Worm (Caenorhabditis elegans): ENCODE data around the gene sel-13.

The sel-13 gene

DNA sequence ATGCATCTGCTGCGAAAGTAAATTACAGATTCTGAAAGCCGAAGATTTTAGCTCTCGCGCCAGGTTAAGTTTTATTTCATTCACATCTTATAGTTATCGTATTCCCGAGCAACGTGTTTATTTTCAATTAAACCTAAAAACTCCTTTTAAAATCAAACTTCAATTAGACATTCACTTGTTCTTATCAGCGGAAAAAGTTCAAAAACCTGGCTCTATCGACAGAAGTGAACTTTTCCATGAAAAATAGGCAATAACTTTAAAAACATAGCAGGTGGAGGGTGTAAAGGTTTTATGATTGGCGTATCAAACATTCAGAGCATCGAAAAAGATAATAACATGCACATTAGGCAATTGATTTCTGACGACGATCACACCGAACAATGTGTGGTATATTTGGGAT is 11.1 kb downstream of the sel-13 start, which contains the start of gene ppat-1:
Gene ppat-1, plus strand, starts transcription at position 316 of the 400 bp plus-strand sequence.
- TF ChIP-seq fkh-10 (GFP tag; optimal IDR thresholded peaks at IDR 0.05), result no peak
- TF ChIP-seq elt-2 (tag; optimal IDR thresholded peaks at IDR 0.05), result peak; percentile 41

- TF ChIP-seq pha-4 (tag; optimal IDR thresholded peaks at IDR 0.05), result peak; percentile 19
- no peak for TF ChIP-seq ama-1 (optimal IDR thresholded peaks at IDR 0.05)
Observed at ce11 chrIII:4688356-4688755, 11.7 kb downstream of the sel-13 start, which contains the start of gene tag-243. TSS of gene tag-243 (minus strand) at chrIII:4688456.

DNA sequence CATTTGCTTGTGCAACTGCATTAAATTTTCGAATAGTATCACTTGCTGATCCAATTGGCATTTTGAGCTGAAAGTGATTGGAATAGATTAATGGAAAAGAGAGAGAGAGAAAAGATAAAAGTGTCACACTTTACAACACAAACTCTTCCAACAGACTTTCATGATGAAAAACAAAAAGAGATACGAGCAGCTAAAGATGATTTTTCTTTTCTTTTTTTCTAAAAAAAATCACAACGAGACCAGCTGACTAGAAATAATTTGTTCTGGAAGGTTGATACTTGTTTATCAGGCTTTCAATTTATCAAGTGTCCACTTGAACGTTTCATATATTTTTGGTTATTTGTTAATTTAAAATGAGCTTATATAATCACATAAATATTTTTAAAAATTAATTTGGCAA is 12.9 kb downstream of the sel-13 start:
- TF ChIP-seq elt-1 (tag; optimal IDR thresholded peaks at IDR 0.05) (no peak), mml-1 (tag; optimal IDR thresholded peaks at IDR 0.05) (no peak), nhr-237 (tag; optimal IDR thresholded peaks at IDR 0.05) (no peak), nhr-67 (tag; optimal IDR thresholded peaks at IDR 0.05) (no peak), pha-4 (tag; optimal IDR thresholded peaks at IDR 0.05) (no peak), unc-62 (GFP tag; optimal IDR thresholded peaks at IDR 0.05) (no peak), ZK546.5 (tag; optimal IDR thresholded peaks at IDR 0.05) (no peak), eor-1 (tag; optimal IDR thresholded peaks at IDR 0.05) (no peak), elt-3 (tag; optimal IDR thresholded peaks at IDR 0.05) (no peak), fkh-2 (tag; optimal IDR thresholded peaks at IDR 0.05) (no peak), jun-1 (tag; optimal IDR thresholded peaks at IDR 0.05) (no peak), lin-39 (tag; optimal IDR thresholded peaks at IDR 0.05) (no peak)

ce11 chrIII:4679963-4680484 is 20.0 kb downstream of the sel-13 start, which contains the start of gene srg-11:
TSS of gene srg-11 (plus strand) at chrIII:4680013.
- TF ChIP-seq pqm-1 (tag; optimal IDR thresholded peaks at IDR 0.05), result no peak

DNA sequence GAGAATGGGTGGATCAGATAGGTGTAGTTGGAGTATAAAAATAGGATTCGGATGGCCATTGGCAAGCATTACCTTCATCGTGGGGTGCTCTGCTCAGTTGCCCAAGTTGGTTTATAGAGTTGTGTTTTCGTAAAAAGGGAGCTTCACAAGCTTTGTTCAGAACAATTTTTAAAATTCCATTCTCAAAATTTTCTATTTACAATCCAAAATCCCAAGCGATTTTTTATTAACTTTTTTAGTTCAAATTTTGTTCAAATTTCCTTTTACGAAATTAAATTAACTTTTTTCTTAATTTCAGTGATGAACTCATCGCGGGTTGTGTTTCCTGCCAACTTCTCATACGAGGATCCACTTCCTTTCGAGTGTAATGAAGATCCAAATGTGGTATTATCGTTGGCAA is 22.6 kb downstream of the sel-13 start, which contains the start of gene srg-10:
Gene srg-10, plus strand, starts transcription at position 301 of the 400 bp plus-strand sequence.
- TF ChIP-seq R02D3.7 (tag; optimal IDR thresholded peaks at IDR 0.05) (no peak), ceh-16 (tag; optimal IDR thresholded peaks at IDR 0.05) (no peak), nhr-28 (tag; optimal IDR thresholded peaks at IDR 0.05) (no peak), ztf-11 (tag; optimal IDR thresholded peaks at IDR 0.05) (no peak), nhr-12 (tag; optimal IDR thresholded peaks at IDR 0.05) (no peak), unc-39 (tag; optimal IDR thresholded peaks at IDR 0.05) (no peak), nhr-43 (tag; optimal IDR thresholded peaks at IDR 0.05; ENCODE audit: poor library complexity, severe bottlenecking) (no peak), pqm-1 (tag; optimal IDR thresholded peaks at IDR 0.05) (no peak), nhr-25 (tag; optimal IDR thresholded peaks at IDR 0.05) (no peak), nhr-76 (tag; optimal IDR thresholded peaks at IDR 0.05) (no peak), mml-1 (tag; optimal IDR thresholded peaks at IDR 0.05) (no peak), eor-1 (tag; optimal IDR thresholded peaks at IDR 0.05) (no peak), daf-12 (tag; optimal IDR thresholded peaks at IDR 0.05) (no peak), hmg-11 (tag; optimal IDR thresholded peaks at IDR 0.05) (no peak)

ce11 chrIII:4671949-4672348 is 28.1 kb downstream of the sel-13 start, which contains the start of gene srg-13:
TSS of gene srg-13 (plus strand) at chrIII:4672249.
- TF ChIP-seq nhr-11 (tag; optimal IDR thresholded peaks at IDR 0.05) (no peak), nhr-237 (tag; optimal IDR thresholded peaks at IDR 0.05) (no peak)

- TF ChIP-seq tbx-2 (tag; optimal IDR thresholded peaks at IDR 0.05) (no peak), sea-2 (GFP tag; optimal IDR thresholded peaks at IDR 0.05) (no peak), fkh-10 (GFP tag; optimal IDR thresholded peaks at IDR 0.05) (no peak), hmg-11 (tag; optimal IDR thresholded peaks at IDR 0.05) (no peak), egl-5 (tag; optimal IDR thresholded peaks at IDR 0.05) (no peak), nfya-1 (tag; optimal IDR thresholded peaks at IDR 0.05; ENCODE audit: insufficient read depth) (no peak), snpc-4 (tag; optimal IDR thresholded peaks at IDR 0.05) (no peak), eor-1 (tag; optimal IDR thresholded peaks at IDR 0.05) (no peak), nhr-77 (tag; optimal IDR thresholded peaks at IDR 0.05) (no peak)
Observed at ce11 chrIII:4671491-4671890, 28.5 kb downstream of the sel-13 start, which contains the start of gene T23F11.11. TSS of gene T23F11.11 (minus strand) at chrIII:4671591.
